Worm (Caenorhabditis elegans): ENCODE measurements around the gene golg-4.

The golg-4 gene

ce11 chrIII:3413437-3413836 is 8.1 kb downstream of the golg-4 start:
- peak; percentile 82 for TF ChIP-seq aha-1 (tag)
- no peak for TF ChIP-seq nhr-11 (tag; optimal IDR thresholded peaks at IDR 0.05)

ce11 chrIII:3414412-3414811 is 9.0 kb downstream of the golg-4 start:
- TF ChIP-seq ces-1 (GFP tag; optimal IDR thresholded peaks at IDR 0.05) (peak; percentile 19), lin-1 (GFP tag; IDR thresholded peaks at IDR 0.05) (no peak), unc-130 (GFP tag; optimal IDR thresholded peaks at IDR 0.05) (no peak), fkh-10 (GFP tag; optimal IDR thresholded peaks at IDR 0.05) (no peak)

- no peak for TF ChIP-seq ZK337.2 (GFP tag; IDR thresholded peaks at IDR 0.05)
- TF ChIP-seq unc-62 (GFP tag; optimal IDR thresholded peaks at IDR 0.05 in 1 of 2): no peak
- no peak for TF ChIP-seq unc-62 (tag; optimal IDR thresholded peaks at IDR 0.05)
- TF ChIP-seq Y48G9A.11 (GFP tag; IDR thresholded peaks at IDR 0.05): no peak
- TF ChIP-seq php-3 (GFP tag; IDR thresholded peaks at IDR 0.05): no peak
- no peak for TF ChIP-seq saeg-2 (GFP tag; IDR thresholded peaks at IDR 0.05)
- no peak for TF ChIP-seq F44E2.7 (GFP tag; IDR thresholded peaks at IDR 0.05)
- TF ChIP-seq daf-8 (GFP tag; IDR thresholded peaks at IDR 0.05): no peak
- no peak for TF ChIP-seq F26F4.8 (GFP tag; conservative IDR thresholded peaks at IDR 0.05)
- TF ChIP-seq skn-1 (tag; optimal IDR thresholded peaks at IDR 0.05): no peak
These were observed 12.1 kb downstream of the golg-4 start for ce11 chrIII:3417453-3417852.

ce11 chrIII:3418906-3419305 is 13.5 kb downstream of the golg-4 start:
- TF ChIP-seq nhr-25 (tag; optimal IDR thresholded peaks at IDR 0.05; ENCODE audit: borderline replicate concordance, insufficient read depth): no peak
- no peak for TF ChIP-seq lin-1 (GFP tag; IDR thresholded peaks at IDR 0.05)
- TF ChIP-seq mep-1 (tag; optimal IDR thresholded peaks at IDR 0.05): no peak
- TF ChIP-seq hif-1 (tag; optimal IDR thresholded peaks at IDR 0.05): no peak
- no peak for TF ChIP-seq ceh-28 (tag; optimal IDR thresholded peaks at IDR 0.05)
- TF ChIP-seq F49E8.2 (tag; optimal IDR thresholded peaks at IDR 0.05; ENCODE audit: borderline replicate concordance): no peak
- TF ChIP-seq sdz-12 (GFP tag; optimal IDR thresholded peaks at IDR 0.05): no peak
- no peak for TF ChIP-seq aha-1 (tag)
- no peak for TF ChIP-seq mxl-3 (GFP tag; optimal IDR thresholded peaks at IDR 0.05)
- TF ChIP-seq Y105C5A.15 (GFP tag; IDR thresholded peaks at IDR 0.05): no peak

ce11 chrIII:3423924-3424323 is 18.6 kb downstream of the golg-4 start:
- TF ChIP-seq dmd-8 (GFP tag; IDR thresholded peaks at IDR 0.05) (no peak), tra-1 (GFP tag; IDR thresholded peaks at IDR 0.05) (no peak), T26A8.4 (GFP tag; IDR thresholded peaks at IDR 0.05) (no peak), nhr-48 (tag; optimal IDR thresholded peaks at IDR 0.05) (no peak), mes-2 (tag; optimal IDR thresholded peaks at IDR 0.05; ENCODE audit: poor library complexity, severe bottlenecking) (peak; percentile 42), hlh-11 (tag; optimal IDR thresholded peaks at IDR 0.05) (no peak), Y5F2A.4 (GFP tag; optimal IDR thresholded peaks at IDR 0.05) (no peak)

- no peak for TF ChIP-seq ceh-32 (tag; optimal IDR thresholded peaks at IDR 0.05; ENCODE audit: poor library complexity)
- TF ChIP-seq mes-2 (tag; optimal IDR thresholded peaks at IDR 0.05; ENCODE audit: poor library complexity, severe bottlenecking): no peak
- TF ChIP-seq ZK546.5 (tag; optimal IDR thresholded peaks at IDR 0.05): no peak
- TF ChIP-seq lsy-2 (tag; optimal IDR thresholded peaks at IDR 0.05): no peak
- no peak for TF ChIP-seq tag-97 (GFP tag; IDR thresholded peaks at IDR 0.05)
- no peak for TF ChIP-seq ceh-28 (tag; optimal IDR thresholded peaks at IDR 0.05)
- no peak for TF ChIP-seq nhr-111 (GFP tag; optimal IDR thresholded peaks at IDR 0.05)
- TF ChIP-seq D1046.2 (GFP tag; IDR thresholded peaks at IDR 0.05): no peak
- no peak for TF ChIP-seq madf-5 (GFP tag; IDR thresholded peaks at IDR 0.05)
- no peak for TF ChIP-seq ztf-7 (tag; optimal IDR thresholded peaks at IDR 0.05)
- TF ChIP-seq spr-1 (tag; optimal IDR thresholded peaks at IDR 0.05): no peak
- no peak for TF ChIP-seq spr-3 (GFP tag; optimal IDR thresholded peaks at IDR 0.05)
- TF ChIP-seq nhr-10 (tag; optimal IDR thresholded peaks at IDR 0.05): no peak
- no peak for TF ChIP-seq egl-27 (tag; optimal IDR thresholded peaks at IDR 0.05)
- TF ChIP-seq F10B5.3 (tag; optimal IDR thresholded peaks at IDR 0.05): no peak
These were observed 20.1 kb downstream of the golg-4 start, which contains the start of gene metl-18 for ce11 chrIII:3425438-3425837. Gene metl-18, plus strand, starts transcription at chrIII:3425738.
